Fruit fly (Drosophila melanogaster): ENCODE results near the gene CG46426.

CG46426 gene

dm6 chr2L:11806701-11807674 is 35.6 kb upstream of the CG46426 start (continued):
- TF ChIP-seq vnd (GFP tag; IDR thresholded peaks at IDR 0.05; ENCODE audit: partially characterized antibody) (no peak), CG8089 (GFP tag; optimal IDR thresholded peaks at IDR 0.05) (no peak), psq (GFP tag; optimal IDR thresholded peaks at IDR 0.05) (peak; percentile 98), mld (GFP tag; IDR thresholded peaks at IDR 0.05; ENCODE audit: partially characterized antibody) (no peak), ci (GFP tag; IDR thresholded peaks at IDR 0.05) (peak; percentile 43; the same call in 1 of the 3 replicates), Bgb (GFP tag; IDR thresholded peaks at IDR 0.05; ENCODE audit: partially characterized antibody) (no peak), stwl (tag; optimal IDR thresholded peaks at IDR 0.05) (no peak), CG31388 (GFP tag; optimal IDR thresholded peaks at IDR 0.05) (no peak), pita (GFP tag; optimal IDR thresholded peaks at IDR 0.05) (no peak), pfk (GFP tag; optimal IDR thresholded peaks at IDR 0.05) (no peak), sens-2 (GFP tag; IDR thresholded peaks at IDR 0.05) (no peak), Eip74EF (GFP tag; optimal IDR thresholded peaks at IDR 0.05) (peak in 1 of 2 experiments; percentile 16), ab (GFP tag; optimal IDR thresholded peaks at IDR 0.05) (peak; percentile 18), Hmx (GFP tag; optimal IDR thresholded peaks at IDR 0.05) (no peak), stc (GFP tag; IDR thresholded peaks at IDR 0.05) (no peak), CG2712 (tag; optimal IDR thresholded peaks at IDR 0.05) (peak; percentile 33), pros (GFP tag; optimal IDR thresholded peaks at IDR 0.05) (peak; percentile 88), corto (GFP tag; optimal IDR thresholded peaks at IDR 0.05) (peak; percentile 20), Deaf1 (tag; optimal IDR thresholded peaks at IDR 0.05) (peak; percentile 93), bab2 (GFP tag; optimal IDR thresholded peaks at IDR 0.05) (peak; percentile 6), exex (tag; optimal IDR thresholded peaks at IDR 0.05) (peak; percentile 25), fru (optimal IDR thresholded peaks at IDR 0.05) (no peak), CG6254 (GFP tag; optimal IDR thresholded peaks at IDR 0.05) (peak; percentile 57), CG16813 (GFP tag; IDR thresholded peaks at IDR 0.05; ENCODE audit: partially characterized antibody) (no peak), H2.0 (GFP tag; IDR thresholded peaks at IDR 0.05) (no peak), CG6813 (GFP tag; optimal IDR thresholded peaks at IDR 0.05) (peak; percentile 16), Taf1 (GFP tag; IDR thresholded peaks at IDR 0.05) (no peak), CG6175 (GFP tag; IDR thresholded peaks at IDR 0.05) (0 out of 3 replicates have a peak, but pooled peaks have one; percentile 34), CG1832 (GFP tag; optimal IDR thresholded peaks at IDR 0.05) (peak; percentile 88), CG17802 (tag; optimal IDR thresholded peaks at IDR 0.05) (no peak), Sry-β (GFP tag; optimal IDR thresholded peaks at IDR 0.05) (peak; percentile 50), ranshi (GFP tag; IDR thresholded peaks at IDR 0.05) (no peak), so (GFP tag; IDR thresholded peaks at IDR 0.05) (no peak), sna (GFP tag; IDR thresholded peaks at IDR 0.05; ENCODE audit: partially characterized antibody) (peak; percentile 32; the same call in 1 of the 2 replicates), sug (tag; optimal IDR thresholded peaks at IDR 0.05) (peak; percentile 87), CG16815 (GFP tag; optimal IDR thresholded peaks at IDR 0.05) (no peak), E2f2 (GFP tag; IDR thresholded peaks at IDR 0.05) (no peak), sob (GFP tag; IDR thresholded peaks at IDR 0.05) (peak; percentile 30; the same call in 1 of the 2 replicates), CG18599 (GFP tag; optimal IDR thresholded peaks at IDR 0.05) (peak; percentile 21), Ravus (GFP tag; IDR thresholded peaks at IDR 0.05) (no peak), Ets97D (GFP tag; optimal IDR thresholded peaks at IDR 0.05) (no peak), Hr3 (GFP tag; optimal IDR thresholded peaks at IDR 0.05) (no peak), CG11456 (GFP tag; IDR thresholded peaks at IDR 0.05) (no peak), CG17328 (GFP tag; IDR thresholded peaks at IDR 0.05) (no peak), sd (tag; optimal IDR thresholded peaks at IDR 0.05) (peak; percentile 65), CG4328 (GFP tag; optimal IDR thresholded peaks at IDR 0.05) (no peak), z (GFP tag; IDR thresholded peaks at IDR 0.05) (peak; percentile 60; the same call in 2 of the 3 replicates), Vsx1 (GFP tag; optimal IDR thresholded peaks at IDR 0.05) (peak; percentile 70), CTCF (GFP tag; optimal IDR thresholded peaks at IDR 0.05) (peak; percentile 70)
